Worm (Caenorhabditis elegans): ENCODE measurements around the gene scc-3.
A peak's percentile ranks its signal among the peaks of the same experiment; 100 is the strongest.

scc-3 gene

ce11 chrV:12763291-12763995 lies at the start of gene scc-3, which contains the start of gene abcf-1:
scc-3 (plus strand) TSS chrV:12763945.
abcf-1 (minus strand) TSS chrV:12763375.
- TF ChIP-seq xnd-1 (tag; optimal IDR thresholded peaks at IDR 0.05) (peak; percentile 10), Y79H2A.3 (GFP tag; conservative IDR thresholded peaks at IDR 0.05) (no peak), rcor-1 (GFP tag; IDR thresholded peaks at IDR 0.05) (no peak), D2030.7 (GFP tag; IDR thresholded peaks at IDR 0.05) (0 out of 2 replicates have a peak, but pooled peaks have one; percentile 35), lsl-1 (GFP tag; optimal IDR thresholded peaks at IDR 0.05) (peak; percentile 77), ceh-91 (GFP tag; IDR thresholded peaks at IDR 0.05) (peak; percentile 61), nhr-27 (tag; optimal IDR thresholded peaks at IDR 0.05) (no peak), dpl-1 (GFP tag; optimal IDR thresholded peaks at IDR 0.05) (peak; percentile 51), snpc-1.3 (tag; optimal IDR thresholded peaks at IDR 0.05; ENCODE audit: insufficient read depth) (peak; percentile 71), F23B12.7 (tag; optimal IDR thresholded peaks at IDR 0.05; ENCODE audit: insufficient read depth) (peak; percentile 25), efl-1 (GFP tag; optimal IDR thresholded peaks at IDR 0.05) (peak; percentile 91), snpc-3.4 (tag; optimal IDR thresholded peaks at IDR 0.05) (peak; percentile 42), attf-3 (GFP tag; conservative IDR thresholded peaks at IDR 0.05) (peak; percentile 64), madf-8 (GFP tag; conservative IDR thresholded peaks at IDR 0.05) (peak; percentile 60), tbp1 (GFP tag; optimal IDR thresholded peaks at IDR 0.05) (peak; percentile 15), cebp-1 (GFP tag; IDR thresholded peaks at IDR 0.05) (no peak), cebp-1 (tag; optimal IDR thresholded peaks at IDR 0.05) (peak; percentile 80), snpc-4 (GFP tag; optimal IDR thresholded peaks at IDR 0.05) (no peak), snpc-4 (tag; optimal IDR thresholded peaks at IDR 0.05) (peak in 1 of 4 experiments; percentile 43), snpc-1.1 (tag; optimal IDR thresholded peaks at IDR 0.05; ENCODE audit: insufficient read depth) (peak; percentile 39), rec-8 (tag; optimal IDR thresholded peaks at IDR 0.05) (no peak), Y95B8A.8 (GFP tag; IDR thresholded peaks at IDR 0.05) (no peak), dox-1 (GFP tag; IDR thresholded peaks at IDR 0.05) (0 out of 2 replicates have a peak, but pooled peaks have one; percentile 14), lin-54 (GFP tag; optimal IDR thresholded peaks at IDR 0.05) (peak; percentile 35), F33H1.4 (GFP tag; IDR thresholded peaks at IDR 0.05) (peak; percentile 48), madf-6 (GFP tag; IDR thresholded peaks at IDR 0.05) (peak; percentile 81; the same call in 1 of the 2 replicates)

ce11 chrV:12714120-12714519 lies 49.6 kb upstream of the scc-3 start, which contains the start of gene R11D1.4:
R11D1.4 (minus strand) TSS chrV:12714220.
- no peak for TF ChIP-seq F49E8.2 (tag; optimal IDR thresholded peaks at IDR 0.05; ENCODE audit: insufficient read depth)
- TF ChIP-seq ets-4 (GFP tag; optimal IDR thresholded peaks at IDR 0.05): no peak
- TF ChIP-seq dpff-1 (tag; optimal IDR thresholded peaks at IDR 0.05): no peak
- TF ChIP-seq D2030.7 (GFP tag; IDR thresholded peaks at IDR 0.05): no peak
- no peak for TF ChIP-seq madf-8 (GFP tag; conservative IDR thresholded peaks at IDR 0.05)
- TF ChIP-seq ccch-3 (GFP tag; optimal IDR thresholded peaks at IDR 0.05): no peak
- no peak for TF ChIP-seq ztf-22 (GFP tag; optimal IDR thresholded peaks at IDR 0.05)
- TF ChIP-seq chd-7 (tag; optimal IDR thresholded peaks at IDR 0.05): no peak
- TF ChIP-seq T26A5.8 (tag; optimal IDR thresholded peaks at IDR 0.05): no peak
- no peak for TF ChIP-seq repo-1 (tag; optimal IDR thresholded peaks at IDR 0.05)
- TF ChIP-seq Y56A3A.18 (GFP tag; IDR thresholded peaks at IDR 0.05): no peak
- no peak for TF ChIP-seq unc-130 (GFP tag; optimal IDR thresholded peaks at IDR 0.05)
- no peak for TF ChIP-seq egl-18 (GFP tag; IDR thresholded peaks at IDR 0.05)
- TF ChIP-seq ceh-27 (GFP tag; optimal IDR thresholded peaks at IDR 0.05): no peak
- TF ChIP-seq ceh-100 (GFP tag; IDR thresholded peaks at IDR 0.05): no peak
